Fruit fly (Drosophila melanogaster): Measurements from ENCODE around the gene CG14314.

The CG14314 gene

DNA sequence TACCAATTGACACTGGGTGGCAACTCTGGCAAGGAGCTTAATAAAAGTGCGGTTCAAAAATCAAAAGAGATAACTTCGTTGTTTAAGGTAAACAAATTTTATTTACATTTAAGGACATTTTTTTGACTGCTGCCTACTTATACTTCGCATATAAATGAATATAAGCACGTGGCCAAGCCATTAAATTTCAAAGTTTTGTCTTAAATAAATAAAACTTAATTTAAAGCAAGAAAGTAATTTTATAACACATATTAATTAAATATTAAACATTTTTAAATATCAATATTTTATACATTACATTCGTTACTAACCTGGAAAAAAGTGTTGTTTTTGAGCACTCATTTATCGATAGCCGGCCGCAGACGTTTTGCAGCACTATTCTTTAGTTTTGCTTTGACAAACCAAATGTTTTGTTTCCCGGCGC lies 27.2 kb upstream of the CG14314 start, which contains the start of the genes CG12321 and MED17 (continued):
- TF ChIP-seq Med (GFP tag), result peak; percentile 92
- no peak for TF ChIP-seq CG42726 (GFP tag; IDR thresholded peaks at IDR 0.05; ENCODE audit: partially characterized antibody)
- peak; percentile 79; the same call in 2 of the 3 replicates for TF ChIP-seq CG6175 (GFP tag; IDR thresholded peaks at IDR 0.05)
- TF ChIP-seq Bdp1 (GFP tag; optimal IDR thresholded peaks at IDR 0.05), result peak; percentile 62
- TF ChIP-seq CG2889 (GFP tag; IDR thresholded peaks at IDR 0.05), result peak; percentile 77
- TF ChIP-seq CG17361 (GFP tag; IDR thresholded peaks at IDR 0.05), result peak; percentile 96
- peak; percentile 48 for TF ChIP-seq CTCF (GFP tag; optimal IDR thresholded peaks at IDR 0.05)
- peak; percentile 88 for TF ChIP-seq caup (GFP tag; optimal IDR thresholded peaks at IDR 0.05; ENCODE audit: severe bottlenecking)
- no peak for TF ChIP-seq lov (optimal IDR thresholded peaks at IDR 0.05)
- TF ChIP-seq lov (GFP tag; IDR thresholded peaks at IDR 0.05), result peak; percentile 74; the same call in 1 of the 3 replicates
- TF ChIP-seq dmrt99B (tag; optimal IDR thresholded peaks at IDR 0.05), result peak; percentile 77
- no peak for TF ChIP-seq Hr78 (GFP tag; optimal IDR thresholded peaks at IDR 0.05)
- peak; percentile 50 for TF ChIP-seq CrebB (tag; optimal IDR thresholded peaks at IDR 0.05)
- TF ChIP-seq Ptx1 (GFP tag; IDR thresholded peaks at IDR 0.05), result peak; percentile 93
- TF ChIP-seq CG8281 (tag; optimal IDR thresholded peaks at IDR 0.05), result peak; percentile 60
- TF ChIP-seq br (optimal IDR thresholded peaks at IDR 0.05), result no peak
- peak; percentile 73 for TF ChIP-seq B-H1 (GFP tag; IDR thresholded peaks at IDR 0.05)
- peak; percentile 83 for TF ChIP-seq CG31224 (GFP tag; IDR thresholded peaks at IDR 0.05)
- TF ChIP-seq sug (tag; optimal IDR thresholded peaks at IDR 0.05), result peak; percentile 81
- peak; percentile 67 for TF ChIP-seq CG8944 (GFP tag; optimal IDR thresholded peaks at IDR 0.05)
- peak; percentile 88 for TF ChIP-seq B-H2 (GFP tag; optimal IDR thresholded peaks at IDR 0.05)
- TF ChIP-seq CG15479 (GFP tag; optimal IDR thresholded peaks at IDR 0.05), result no peak
- peak; percentile 95 for TF ChIP-seq CoRest (tag; optimal IDR thresholded peaks at IDR 0.05)
- peak; percentile 70 for TF ChIP-seq gsb-n (tag; optimal IDR thresholded peaks at IDR 0.05)
- TF ChIP-seq CG13894 (tag; optimal IDR thresholded peaks at IDR 0.05), result no peak
- TF ChIP-seq CG9437 (GFP tag; optimal IDR thresholded peaks at IDR 0.05), result peak; percentile 86
- peak; percentile 41 for TF ChIP-seq CG3163 (GFP tag; optimal IDR thresholded peaks at IDR 0.05)
- TF ChIP-seq HmgZ (tag; optimal IDR thresholded peaks at IDR 0.05), result peak; percentile 71
- TF ChIP-seq toy (GFP tag; IDR thresholded peaks at IDR 0.05), result peak; percentile 43; the same call in 1 of the 2 replicates
- peak; percentile 80 for TF ChIP-seq CG2116 (GFP tag; optimal IDR thresholded peaks at IDR 0.05)
- peak; percentile 70 for TF ChIP-seq chn (GFP tag; optimal IDR thresholded peaks at IDR 0.05)
- peak; percentile 77 for TF ChIP-seq Dip3 (GFP tag; optimal IDR thresholded peaks at IDR 0.05)
- TF ChIP-seq yki (optimal IDR thresholded peaks at IDR 0.05), result no peak
- TF ChIP-seq CG10274 (GFP tag; optimal IDR thresholded peaks at IDR 0.05), result peak; percentile 54
- TF ChIP-seq CG15269 (tag; optimal IDR thresholded peaks at IDR 0.05), result peak; percentile 89
- TF ChIP-seq CG10654 (GFP tag; optimal IDR thresholded peaks at IDR 0.05), result peak; percentile 87
- TF ChIP-seq CG8359 (GFP tag; optimal IDR thresholded peaks at IDR 0.05; ENCODE audit: borderline replicate concordance), result peak; percentile 46
- no peak for TF ChIP-seq CG14860 (GFP tag; IDR thresholded peaks at IDR 0.05; ENCODE audit: partially characterized antibody)
- TF ChIP-seq CG31388 (GFP tag; optimal IDR thresholded peaks at IDR 0.05), result peak; percentile 82
- TF ChIP-seq tap (tag; optimal IDR thresholded peaks at IDR 0.05), result peak; percentile 52
- TF ChIP-seq NfI (GFP tag; optimal IDR thresholded peaks at IDR 0.05), result peak; percentile 89
- TF ChIP-seq Dll (GFP tag; IDR thresholded peaks at IDR 0.05; ENCODE audit: partially characterized antibody), result 0 out of 4 replicates have a peak, but pooled peaks have one; percentile 45
- peak; percentile 54; the same call in 1 of the 2 replicates for TF ChIP-seq CG11696 (GFP tag; IDR thresholded peaks at IDR 0.05)
- TF ChIP-seq Antp (GFP tag; optimal IDR thresholded peaks at IDR 0.05), result peak; percentile 19
- peak; percentile 87 for TF ChIP-seq dmrt11E (tag; optimal IDR thresholded peaks at IDR 0.05)
- TF ChIP-seq Blimp-1 (GFP tag; optimal IDR thresholded peaks at IDR 0.05), result peak; percentile 84
- TF ChIP-seq Xbp1 (GFP tag; optimal IDR thresholded peaks at IDR 0.05), result peak; percentile 94
- TF ChIP-seq Rfx (GFP tag; IDR thresholded peaks at IDR 0.05), result peak; percentile 96
- peak; percentile 75 for TF ChIP-seq seq (GFP tag; IDR thresholded peaks at IDR 0.05)
- TF ChIP-seq CG8924 (tag; optimal IDR thresholded peaks at IDR 0.05), result peak; percentile 90
- TF ChIP-seq CG13424 (tag; optimal IDR thresholded peaks at IDR 0.05), result peak; percentile 87

Data from whole organism, embryonic.